Worm (Caenorhabditis elegans): Measurements from ENCODE around the gene F21F8.5.

ce11 chrV:8238290-8238689 is 27.8 kb downstream of the F21F8.5 start, which contains the start of gene rol-3:
- TF ChIP-seq ama-1 (optimal IDR thresholded peaks at IDR 0.05) = no peak
- TF ChIP-seq ama-1 (GFP tag; optimal IDR thresholded peaks at IDR 0.05) = no peak
- no peak for TF ChIP-seq pha-4 (tag; optimal IDR thresholded peaks at IDR 0.05)
- no peak for TF ChIP-seq B0035.1 (tag; optimal IDR thresholded peaks at IDR 0.05)
- no peak for TF ChIP-seq repo-1 (tag; optimal IDR thresholded peaks at IDR 0.05)
- TF ChIP-seq mcd-1 (GFP tag; IDR thresholded peaks at IDR 0.05) = no peak
- no peak for TF ChIP-seq F37B4.10 (GFP tag; IDR thresholded peaks at IDR 0.05)
- TF ChIP-seq nhr-90 (tag; optimal IDR thresholded peaks at IDR 0.05) = no peak
- TF ChIP-seq ztf-6 (GFP tag; IDR thresholded peaks at IDR 0.05) = no peak
- no peak for TF ChIP-seq unc-62 (GFP tag; optimal IDR thresholded peaks at IDR 0.05)
- no peak for TF ChIP-seq hsf-1 (GFP tag; IDR thresholded peaks at IDR 0.05)
- TF ChIP-seq Y53F4B.3 (GFP tag; IDR thresholded peaks at IDR 0.05) = no peak
- TF ChIP-seq efl-1 (GFP tag; optimal IDR thresholded peaks at IDR 0.05) = no peak
- no peak for TF ChIP-seq F22D6.2 (tag; optimal IDR thresholded peaks at IDR 0.05)

All from whole organism, young adult.